Worm (Caenorhabditis elegans): ENCODE measurements around the gene tsp-13.

Gene tsp-13

DNA sequence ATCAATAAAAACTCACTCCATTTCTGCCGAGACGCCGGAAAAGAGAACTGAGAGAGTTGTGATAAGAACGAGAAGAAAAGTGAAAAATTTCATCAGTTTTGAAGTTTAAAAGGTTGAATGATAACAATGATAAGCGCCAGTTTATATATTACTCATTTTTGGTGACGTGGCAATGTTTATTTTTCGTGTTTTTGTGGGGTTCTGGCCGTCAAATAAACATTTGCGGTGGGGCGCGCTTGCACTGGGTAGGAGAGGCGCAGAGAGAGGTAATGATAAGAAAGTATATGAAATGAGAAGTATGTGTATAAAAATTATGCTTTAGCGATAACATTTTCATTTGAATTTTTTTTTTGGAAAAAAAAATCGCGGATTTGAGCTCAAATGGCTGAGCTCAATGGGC is 4.8 kb downstream of the tsp-13 start, which contains the start of gene Y39B6A.5 (continued):
- TF ChIP-seq cebp-1 (GFP tag; IDR thresholded peaks at IDR 0.05): no peak; the same call in 1 of the 2 replicates
- peak; percentile 80 for TF ChIP-seq cebp-1 (tag; optimal IDR thresholded peaks at IDR 0.05)
- TF ChIP-seq lir-1 (GFP tag; conservative IDR thresholded peaks at IDR 0.05): no peak
- TF ChIP-seq ceh-58 (GFP tag; IDR thresholded peaks at IDR 0.05): no peak
- no peak for TF ChIP-seq snpc-4 (GFP tag; optimal IDR thresholded peaks at IDR 0.05)
- peak; percentile 26 to 60 (median 49) for TF ChIP-seq snpc-4 (tag; optimal IDR thresholded peaks at IDR 0.05)
- no peak for TF ChIP-seq ceh-91 (GFP tag; IDR thresholded peaks at IDR 0.05)
- no peak for TF ChIP-seq F52B5.7 (tag; optimal IDR thresholded peaks at IDR 0.05)
- peak; percentile 87 for TF ChIP-seq mcd-1 (GFP tag; IDR thresholded peaks at IDR 0.05)
- TF ChIP-seq mes-4 (tag; optimal IDR thresholded peaks at IDR 0.05): no peak
- TF ChIP-seq hsf-1 (GFP tag; IDR thresholded peaks at IDR 0.05): no peak
- no peak for TF ChIP-seq Y79H2A.3 (GFP tag; conservative IDR thresholded peaks at IDR 0.05)
- TF ChIP-seq lin-26 (GFP tag; IDR thresholded peaks at IDR 0.05): no peak
- TF ChIP-seq let-607 (tag; optimal IDR thresholded peaks at IDR 0.05): peak; percentile 92 to 97
- TF ChIP-seq him-1 (tag; optimal IDR thresholded peaks at IDR 0.05): no peak
- no peak for TF ChIP-seq Y56A3A.18 (GFP tag; IDR thresholded peaks at IDR 0.05)
- TF ChIP-seq mxl-1 (tag; optimal IDR thresholded peaks at IDR 0.05): no peak
- TF ChIP-seq unc-62 (GFP tag; optimal IDR thresholded peaks at IDR 0.05): peak; percentile 47
- peak; percentile 74 for TF ChIP-seq atf-7 (tag; optimal IDR thresholded peaks at IDR 0.05)
- no peak for TF ChIP-seq unc-130 (GFP tag; optimal IDR thresholded peaks at IDR 0.05)
- no peak for TF ChIP-seq T26A5.8 (tag; optimal IDR thresholded peaks at IDR 0.05)
- peak; percentile 74 for TF ChIP-seq ets-4 (GFP tag; optimal IDR thresholded peaks at IDR 0.05)
- no peak for TF ChIP-seq cebp-2 (GFP tag; IDR thresholded peaks at IDR 0.05)
- no peak for TF ChIP-seq attf-3 (GFP tag; conservative IDR thresholded peaks at IDR 0.05)
- no peak for TF ChIP-seq sea-2 (GFP tag; IDR thresholded peaks at IDR 0.05)
- TF ChIP-seq B0261.1 (tag; optimal IDR thresholded peaks at IDR 0.05): no peak

DNA sequence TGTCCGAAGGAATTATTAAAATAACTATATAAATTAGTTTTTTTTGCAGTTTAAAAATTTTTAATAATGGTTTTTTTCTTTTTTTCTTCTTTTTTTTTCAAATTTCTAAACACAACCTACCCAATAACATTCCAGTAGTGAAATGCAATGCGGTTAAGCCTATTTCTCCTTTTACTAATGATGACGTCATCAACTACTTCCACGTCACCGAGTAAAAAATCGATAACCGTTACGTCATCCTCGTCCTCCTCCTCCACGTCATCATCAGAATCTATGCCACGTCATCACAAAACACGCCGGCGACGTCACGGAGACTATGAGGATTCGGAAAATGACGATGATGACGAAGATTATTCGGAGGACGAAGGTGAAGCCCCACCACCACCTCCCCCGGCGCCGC is 20.7 kb downstream of the tsp-13 start, which contains the start of gene hot-2:
Gene hot-2, plus strand, starts transcription at position 134 of the 400 bp plus-strand sequence.
- TF ChIP-seq aptf-2 (GFP tag; conservative IDR thresholded peaks at IDR 0.05) (no peak), snpc-1.3 (tag; optimal IDR thresholded peaks at IDR 0.05; ENCODE audit: insufficient read depth) (no peak), him-1 (tag; optimal IDR thresholded peaks at IDR 0.05) (no peak)

DNA sequence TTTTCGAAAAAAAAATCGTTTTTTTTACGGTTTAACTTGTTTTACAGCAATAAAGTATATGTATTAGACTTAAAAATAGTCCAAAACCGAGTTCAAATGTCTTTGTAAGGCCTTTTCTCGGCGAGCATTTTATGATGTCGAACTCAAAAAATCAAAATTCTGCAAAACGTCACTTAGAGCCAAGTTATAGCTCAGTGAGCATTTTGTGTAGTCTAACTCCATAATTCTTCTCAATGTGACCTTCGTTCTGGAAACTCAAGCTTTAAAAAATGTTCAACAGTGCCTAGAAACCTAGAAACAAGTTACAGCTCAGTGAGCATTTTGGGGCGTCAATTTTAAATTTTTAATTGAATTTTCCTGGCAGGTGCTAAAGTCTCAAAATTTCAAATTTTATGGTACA is 21.8 kb downstream of the tsp-13 start:
- no peak for TF ChIP-seq rec-8 (tag; optimal IDR thresholded peaks at IDR 0.05)
- no peak for TF ChIP-seq T26A5.8 (tag; optimal IDR thresholded peaks at IDR 0.05)
- TF ChIP-seq nfyb-1 (GFP tag; IDR thresholded peaks at IDR 0.05): no peak
- TF ChIP-seq repo-1 (tag; optimal IDR thresholded peaks at IDR 0.05): no peak
- TF ChIP-seq attf-6 (GFP tag; IDR thresholded peaks at IDR 0.05): no peak
- no peak for TF ChIP-seq him-1 (tag; optimal IDR thresholded peaks at IDR 0.05)
- TF ChIP-seq hmg-1.2 (GFP tag; IDR thresholded peaks at IDR 0.05): no peak
- no peak for TF ChIP-seq F22D6.2 (tag; optimal IDR thresholded peaks at IDR 0.05)
- TF ChIP-seq attf-5 (GFP tag; optimal IDR thresholded peaks at IDR 0.05): no peak

DNA sequence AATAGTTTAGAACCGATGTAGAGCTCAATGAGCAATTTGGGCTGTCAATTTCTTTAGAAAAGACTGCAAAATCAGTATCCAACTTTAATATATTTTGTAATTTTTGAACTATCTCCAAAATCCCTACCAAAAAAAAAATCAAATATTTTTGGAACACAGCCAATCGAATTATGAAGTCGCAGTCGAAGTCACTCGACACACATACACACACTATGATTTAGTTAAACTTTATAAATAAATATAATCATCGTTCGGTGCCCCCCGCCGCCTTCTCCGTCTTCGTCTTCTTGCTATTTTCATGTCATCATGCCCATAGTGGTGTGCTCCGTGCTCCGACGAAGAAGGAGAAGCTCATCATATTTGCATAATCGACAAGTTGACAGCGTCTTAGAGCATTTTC is 23.2 kb downstream of the tsp-13 start:
- TF ChIP-seq mel-28 (tag; optimal IDR thresholded peaks at IDR 0.05; ENCODE audit: borderline replicate concordance) (no peak), ceh-91 (GFP tag; IDR thresholded peaks at IDR 0.05) (no peak), egl-44 (GFP tag; IDR thresholded peaks at IDR 0.05) (no peak), ets-4 (GFP tag; optimal IDR thresholded peaks at IDR 0.05) (no peak), Y79H2A.3 (GFP tag; conservative IDR thresholded peaks at IDR 0.05) (no peak), snpc-4 (GFP tag; optimal IDR thresholded peaks at IDR 0.05) (no peak), snpc-4 (tag; optimal IDR thresholded peaks at IDR 0.05) (no peak), sea-2 (GFP tag; IDR thresholded peaks at IDR 0.05) (no peak), nfya-1 (tag; optimal IDR thresholded peaks at IDR 0.05; ENCODE audit: borderline replicate concordance, insufficient read depth) (no peak), snpc-1.3 (tag; optimal IDR thresholded peaks at IDR 0.05; ENCODE audit: insufficient read depth) (no peak), ceh-58 (GFP tag; IDR thresholded peaks at IDR 0.05) (no peak), die-1 (tag; optimal IDR thresholded peaks at IDR 0.05) (no peak)

Data from whole organism, young adult.